Worm (Caenorhabditis elegans): ENCODE data around the gene F01D5.2.
"Not testable (repeated sequence)": the region's sequence is repeated elsewhere in the genome, so short reads cannot be mapped to it uniquely, and the experiment has no call there.

The F01D5.2 gene

ce11 chrII:14008359-14008758 is 9.5 kb upstream of the F01D5.2 start, which contains the start of gene F01D5.7:
TSS of gene F01D5.7 (plus strand) at chrII:14008659.
- TF ChIP-seq flt-1 (GFP tag; IDR thresholded peaks at IDR 0.05) (no peak), cog-1 (tag; optimal IDR thresholded peaks at IDR 0.05) (no peak), med-1 (GFP tag; optimal IDR thresholded peaks at IDR 0.05; ENCODE audit: insufficient read depth) (no peak), tab-1 (GFP tag; IDR thresholded peaks at IDR 0.05) (no peak), T22C8.4 (GFP tag; IDR thresholded peaks at IDR 0.05) (no peak), ztf-23 (GFP tag; IDR thresholded peaks at IDR 0.05) (no peak), ref-1 (GFP tag; conservative IDR thresholded peaks at IDR 0.05) (no peak), ztf-29 (GFP tag; IDR thresholded peaks at IDR 0.05) (no peak), klf-2 (GFP tag; conservative IDR thresholded peaks at IDR 0.05) (no peak)

ce11 chrII:14006210-14006609 is 7.3 kb upstream of the F01D5.2 start, which contains the start of gene F01D5.6:
TSS of gene F01D5.6 (plus strand) at chrII:14006510.
- TF ChIP-seq ztf-29 (GFP tag; IDR thresholded peaks at IDR 0.05) (no peak), ref-1 (GFP tag; conservative IDR thresholded peaks at IDR 0.05) (no peak), klf-2 (GFP tag; conservative IDR thresholded peaks at IDR 0.05) (no peak), med-1 (GFP tag; optimal IDR thresholded peaks at IDR 0.05; ENCODE audit: insufficient read depth) (no peak), cog-1 (tag; optimal IDR thresholded peaks at IDR 0.05) (no peak), tab-1 (GFP tag; IDR thresholded peaks at IDR 0.05) (no peak), ztf-23 (GFP tag; IDR thresholded peaks at IDR 0.05) (no peak), T22C8.4 (GFP tag; IDR thresholded peaks at IDR 0.05) (no peak), flt-1 (GFP tag; IDR thresholded peaks at IDR 0.05) (no peak)

ce11 chrII:14005183-14005582 is 6.3 kb upstream of the F01D5.2 start:
- TF ChIP-seq ztf-23 (GFP tag; IDR thresholded peaks at IDR 0.05) (no peak), flt-1 (GFP tag; IDR thresholded peaks at IDR 0.05) (no peak), T22C8.4 (GFP tag; IDR thresholded peaks at IDR 0.05) (no peak), ref-1 (GFP tag; conservative IDR thresholded peaks at IDR 0.05) (no peak), tab-1 (GFP tag; IDR thresholded peaks at IDR 0.05) (no peak), med-1 (GFP tag; optimal IDR thresholded peaks at IDR 0.05; ENCODE audit: insufficient read depth) (no peak), ztf-29 (GFP tag; IDR thresholded peaks at IDR 0.05) (no peak), cog-1 (tag; optimal IDR thresholded peaks at IDR 0.05) (no peak), klf-2 (GFP tag; conservative IDR thresholded peaks at IDR 0.05) (no peak)

- TF ChIP-seq cog-1 (tag; optimal IDR thresholded peaks at IDR 0.05) (no peak), ztf-23 (GFP tag; IDR thresholded peaks at IDR 0.05) (no peak), flt-1 (GFP tag; IDR thresholded peaks at IDR 0.05) (no peak), ztf-29 (GFP tag; IDR thresholded peaks at IDR 0.05) (no peak), klf-2 (GFP tag; conservative IDR thresholded peaks at IDR 0.05) (no peak), ref-1 (GFP tag; conservative IDR thresholded peaks at IDR 0.05) (no peak), T22C8.4 (GFP tag; IDR thresholded peaks at IDR 0.05) (no peak), tab-1 (GFP tag; IDR thresholded peaks at IDR 0.05) (no peak), med-1 (GFP tag; optimal IDR thresholded peaks at IDR 0.05; ENCODE audit: insufficient read depth) (no peak)
Measured at ce11 chrII:14004770-14005169, 5.9 kb upstream of the F01D5.2 start.

ce11 chrII:14003821-14004430 is 5.1 kb upstream of the F01D5.2 start:
- TF ChIP-seq ref-1 (GFP tag; conservative IDR thresholded peaks at IDR 0.05): no peak
- no peak for TF ChIP-seq flt-1 (GFP tag; IDR thresholded peaks at IDR 0.05)
- TF ChIP-seq med-1 (GFP tag; optimal IDR thresholded peaks at IDR 0.05; ENCODE audit: insufficient read depth): no peak
- no peak for TF ChIP-seq ztf-23 (GFP tag; IDR thresholded peaks at IDR 0.05)
- no peak for TF ChIP-seq T22C8.4 (GFP tag; IDR thresholded peaks at IDR 0.05)
- TF ChIP-seq ztf-29 (GFP tag; IDR thresholded peaks at IDR 0.05): no peak
- TF ChIP-seq klf-2 (GFP tag; conservative IDR thresholded peaks at IDR 0.05): no peak
- no peak for TF ChIP-seq tab-1 (GFP tag; IDR thresholded peaks at IDR 0.05)
- no peak for TF ChIP-seq cog-1 (tag; optimal IDR thresholded peaks at IDR 0.05)

- no peak for TF ChIP-seq T22C8.4 (GFP tag; IDR thresholded peaks at IDR 0.05)
- TF ChIP-seq ref-1 (GFP tag; conservative IDR thresholded peaks at IDR 0.05): no peak
- no peak for TF ChIP-seq ztf-29 (GFP tag; IDR thresholded peaks at IDR 0.05)
Measured at ce11 chrII:14002200-14002599, 3.3 kb upstream of the F01D5.2 start, which contains the start of gene F01D5.5. TSS of gene F01D5.5 (minus strand) at chrII:14002300.

ce11 chrII:14000044-14000443 is 1.2 kb upstream of the F01D5.2 start, which contains the start of gene F01D5.3:
TSS of gene F01D5.3 (minus strand) at chrII:14000144.
- TF ChIP-seq ztf-29 (GFP tag; IDR thresholded peaks at IDR 0.05); ref-1 (GFP tag; conservative IDR thresholded peaks at IDR 0.05); flt-1 (GFP tag; IDR thresholded peaks at IDR 0.05): not testable (repeated sequence)

ce11 chrII:13997989-13998388 is 875 bp downstream of the F01D5.2 start:
- no peak for TF ChIP-seq ref-1 (GFP tag; conservative IDR thresholded peaks at IDR 0.05)
- no peak for TF ChIP-seq flt-1 (GFP tag; IDR thresholded peaks at IDR 0.05)
- no peak for TF ChIP-seq klf-2 (GFP tag; conservative IDR thresholded peaks at IDR 0.05)
- no peak for TF ChIP-seq cog-1 (tag; optimal IDR thresholded peaks at IDR 0.05)
- no peak for TF ChIP-seq ztf-23 (GFP tag; IDR thresholded peaks at IDR 0.05)

- TF ChIP-seq ref-1 (GFP tag; conservative IDR thresholded peaks at IDR 0.05): no peak
- TF ChIP-seq med-1 (GFP tag; optimal IDR thresholded peaks at IDR 0.05; ENCODE audit: insufficient read depth): no peak
- no peak for TF ChIP-seq flt-1 (GFP tag; IDR thresholded peaks at IDR 0.05)
- no peak for TF ChIP-seq tab-1 (GFP tag; IDR thresholded peaks at IDR 0.05)
Measured at ce11 chrII:13997477-13997876, 1.4 kb downstream of the F01D5.2 start, which contains the start of gene F01D5.1. TSS of gene F01D5.1 (minus strand) at chrII:13997581.

ce11 chrII:13994934-13995333 is 3.9 kb downstream of the F01D5.2 start, which contains the start of gene Y39G8B.7:
TSS of gene Y39G8B.7 (minus strand) at chrII:13995034.
- TF ChIP-seq tab-1 (GFP tag; IDR thresholded peaks at IDR 0.05) (no peak), ref-1 (GFP tag; conservative IDR thresholded peaks at IDR 0.05) (no peak), ztf-23 (GFP tag; IDR thresholded peaks at IDR 0.05) (no peak), klf-2 (GFP tag; conservative IDR thresholded peaks at IDR 0.05) (no peak), T22C8.4 (GFP tag; IDR thresholded peaks at IDR 0.05) (no peak)

All from whole organism, midembryonic.